Fruit fly (Drosophila melanogaster): Measurements from ENCODE around the gene B-H2.

Gene B-H2

dm6 chrX:17293385-17293784 is 21.0 kb upstream of the B-H2 start (continued):
- TF ChIP-seq CG14014 (GFP tag; IDR thresholded peaks at IDR 0.05) (0 out of 2 replicates have a peak, but pooled peaks have one; percentile 32), CHES-1-like (GFP tag; optimal IDR thresholded peaks at IDR 0.05) (no peak), ci (GFP tag; IDR thresholded peaks at IDR 0.05) (0 out of 3 replicates have a peak, but pooled peaks have one; percentile 12), zf30C (GFP tag; optimal IDR thresholded peaks at IDR 0.05) (no peak), CG12219 (GFP tag; optimal IDR thresholded peaks at IDR 0.05) (no peak), CG13624 (GFP tag; optimal IDR thresholded peaks at IDR 0.05) (no peak), salm (tag; optimal IDR thresholded peaks at IDR 0.05) (no peak), CoRest (tag; optimal IDR thresholded peaks at IDR 0.05) (peak; percentile 20), Deaf1 (tag; optimal IDR thresholded peaks at IDR 0.05) (peak; percentile 21), row (GFP tag; IDR thresholded peaks at IDR 0.05) (peak; percentile 42; the same call in 1 of the 3 replicates), CG12391 (tag; optimal IDR thresholded peaks at IDR 0.05) (peak; percentile 51), dmrt99B (tag; optimal IDR thresholded peaks at IDR 0.05) (peak; percentile 64), CG6689 (GFP tag; IDR thresholded peaks at IDR 0.05) (peak; percentile 52; the same call in 1 of the 2 replicates), ro (GFP tag; IDR thresholded peaks at IDR 0.05) (no peak), ind (GFP tag; optimal IDR thresholded peaks at IDR 0.05) (peak; percentile 46), CG10267 (tag; optimal IDR thresholded peaks at IDR 0.05) (peak; percentile 52), p53 (GFP tag; optimal IDR thresholded peaks at IDR 0.05) (no peak), CG14710 (tag; optimal IDR thresholded peaks at IDR 0.05) (peak; percentile 48), CG12659 (GFP tag; optimal IDR thresholded peaks at IDR 0.05) (peak; percentile 6), ab (GFP tag; optimal IDR thresholded peaks at IDR 0.05) (no peak), odd (GFP tag; optimal IDR thresholded peaks at IDR 0.05) (no peak), peb (GFP tag; IDR thresholded peaks at IDR 0.05) (0 out of 2 replicates have a peak, but pooled peaks have one; percentile 11), Blimp-1 (GFP tag; optimal IDR thresholded peaks at IDR 0.05) (peak; percentile 42), fu2 (GFP tag; optimal IDR thresholded peaks at IDR 0.05) (no peak), TFAM (GFP tag; optimal IDR thresholded peaks at IDR 0.05) (no peak), CG33557 (GFP tag; optimal IDR thresholded peaks at IDR 0.05) (no peak), CG11085 (GFP tag; IDR thresholded peaks at IDR 0.05) (no peak), caup (GFP tag; optimal IDR thresholded peaks at IDR 0.05; ENCODE audit: severe bottlenecking) (peak; percentile 9), CG14050 (GFP tag; IDR thresholded peaks at IDR 0.05) (peak; percentile 20; the same call in 1 of the 3 replicates), MESR4 (GFP tag; optimal IDR thresholded peaks at IDR 0.05) (no peak), CG7745 (tag; optimal IDR thresholded peaks at IDR 0.05) (no peak), unpg (GFP tag; optimal IDR thresholded peaks at IDR 0.05) (peak; percentile 48), Hmx (GFP tag; optimal IDR thresholded peaks at IDR 0.05) (no peak), CG15696 (tag; optimal IDR thresholded peaks at IDR 0.05) (peak; percentile 41), tgo (GFP tag; IDR thresholded peaks at IDR 0.05) (peak; percentile 70), lola (GFP tag; optimal IDR thresholded peaks at IDR 0.05) (peak in 1 of 3 experiments; percentile 10), CG10209 (GFP tag; optimal IDR thresholded peaks at IDR 0.05) (peak; percentile 49), Dip3 (GFP tag; optimal IDR thresholded peaks at IDR 0.05) (no peak), Fer2 (tag; optimal IDR thresholded peaks at IDR 0.05) (peak; percentile 23), H15 (GFP tag; IDR thresholded peaks at IDR 0.05) (0 out of 3 replicates have a peak, but pooled peaks have one; percentile 46), CG8944 (GFP tag; optimal IDR thresholded peaks at IDR 0.05) (no peak), CkIIα-i1 (GFP tag; IDR thresholded peaks at IDR 0.05) (no peak), crc (GFP tag; optimal IDR thresholded peaks at IDR 0.05) (no peak), CG11723 (GFP tag; optimal IDR thresholded peaks at IDR 0.05) (no peak), HLH3B (GFP tag; IDR thresholded peaks at IDR 0.05) (peak; percentile 46; the same call in 1 of the 2 replicates), CG2199 (GFP tag; IDR thresholded peaks at IDR 0.05) (no peak), CG31224 (GFP tag; IDR thresholded peaks at IDR 0.05) (no peak), CG8281 (tag; optimal IDR thresholded peaks at IDR 0.05) (peak; percentile 4), D (optimal IDR thresholded peaks at IDR 0.05) (no peak), D (GFP tag; optimal IDR thresholded peaks at IDR 0.05) (peak; percentile 7), so (GFP tag; IDR thresholded peaks at IDR 0.05) (no peak)

Data from whole organism, embryonic.